Worm (Caenorhabditis elegans): ENCODE results near the gene Y22D7AL.3.

ce11 chrIII:1680996-1681395, 39.7 kb downstream of the Y22D7AL.3 start:
- peak; percentile 96 for TF ChIP-seq egl-5 (tag; optimal IDR thresholded peaks at IDR 0.05)
- TF ChIP-seq unc-39 (tag; optimal IDR thresholded peaks at IDR 0.05), result no peak
- TF ChIP-seq pha-4 (tag; optimal IDR thresholded peaks at IDR 0.05), result peak; percentile 76
- peak; percentile 45 for TF ChIP-seq lin-39 (tag; optimal IDR thresholded peaks at IDR 0.05)
- TF ChIP-seq elt-3 (tag; optimal IDR thresholded peaks at IDR 0.05), result peak in 1 of 3 experiments; percentile 51
- no peak for TF ChIP-seq aly-2 (tag; optimal IDR thresholded peaks at IDR 0.05)

All from whole organism, L3 larva.